Fruit fly (Drosophila melanogaster) whole organism, embryonic: Measurements from ENCODE around the gene TwdlN.

Experiments
- Aef1 ChIP-seq: fragments of 200-800 bp; sonication (Bioruptor generic); IDR thresholded peaks from 3 replicates; pipeline ENCODE4 v1.3.6; 2022; ENCODE audit warnings: missing biosample characterization, missing genetic modification characterization
- Atf-2 ChIP-seq: fragments of 200-800 bp; sonication (Bioruptor generic); optimal IDR thresholded peaks from 2 replicates; lab custom pipeline; 2016; ENCODE audit warnings: missing biosample characterization, missing genetic modification characterization
- CG10543 ChIP-seq: fragments of 200-800 bp; sonication (Bioruptor generic); optimal IDR thresholded peaks from 3 replicates; lab custom pipeline; 2017; ENCODE audit warnings: missing biosample characterization, mild to moderate bottlenecking, missing genetic modification characterization, moderate library complexity
- CG11456 ChIP-seq: fragments of 200-800 bp; sonication (Bioruptor generic); IDR thresholded peaks from 3 replicates; pipeline ENCODE4 v1.3.6; 2022; ENCODE audit warnings: missing biosample characterization, missing genetic modification characterization
- CG13287 ChIP-seq: fragments of 200-800 bp; sonication (Bioruptor generic); IDR thresholded peaks from 2 replicates; pipeline ENCODE4 v1.3.6; 2022; ENCODE audit warnings: missing biosample characterization, missing genetic modification characterization; ENCODE audit not compliant: partially characterized antibody
- CG13296 ChIP-seq: fragments of 200-800 bp; sonication (Bioruptor generic); optimal IDR thresholded peaks from 3 replicates; lab custom pipeline; 2018; ENCODE audit warnings: missing biosample characterization, mild to moderate bottlenecking, missing genetic modification characterization
- CG14050 ChIP-seq: fragments of 200-800 bp; sonication (Bioruptor generic); IDR thresholded peaks from 3 replicates; pipeline ENCODE4 v1.3.6; 2022; ENCODE audit warnings: missing biosample characterization, missing genetic modification characterization
- CG15011 ChIP-seq: fragments of 200-800 bp; sonication (Bioruptor generic); optimal IDR thresholded peaks from 3 replicates; lab custom pipeline; 2018; ENCODE audit warnings: missing biosample characterization, mild to moderate bottlenecking, missing genetic modification characterization
- CG16779 ChIP-seq: fragments of 200-800 bp; sonication (Bioruptor generic); IDR thresholded peaks from 2 replicates; pipeline ENCODE4 v1.3.6; 2022; ENCODE audit warnings: missing biosample characterization, missing genetic modification characterization
- CG16815 ChIP-seq: fragments of 200-800 bp; sonication (Bioruptor generic); optimal IDR thresholded peaks from 3 replicates; lab custom pipeline; 2017; ENCODE audit warnings: missing biosample characterization, mild to moderate bottlenecking, missing genetic modification characterization
- CG17802 ChIP-seq: fragments of 200-800 bp; sonication (Bioruptor generic); optimal IDR thresholded peaks from 2 replicates; lab custom pipeline; 2018; ENCODE audit warnings: missing biosample characterization, mild to moderate bottlenecking, missing genetic modification characterization, moderate library complexity
- CG32767 ChIP-seq: fragments of 200-800 bp; sonication (Bioruptor generic); IDR thresholded peaks from 2 replicates; pipeline ENCODE4 v1.3.6; 2022; ENCODE audit warnings: missing biosample characterization, missing genetic modification characterization
- CG3281 ChIP-seq: fragments of 200-800 bp; sonication (Bioruptor generic); optimal IDR thresholded peaks from 3 replicates; lab custom pipeline; 2017; ENCODE audit warnings: missing biosample characterization, mild to moderate bottlenecking, missing genetic modification characterization
- CG5245 ChIP-seq: fragments of 200-800 bp; sonication (Bioruptor generic); optimal IDR thresholded peaks from 3 replicates; lab custom pipeline; 2016; ENCODE audit warnings: missing biosample characterization, missing genetic modification characterization
- CG6689 ChIP-seq: fragments of 200-800 bp; sonication (Bioruptor generic); IDR thresholded peaks from 2 replicates; pipeline ENCODE4 v1.3.6; 2022; ENCODE audit warnings: missing biosample characterization, missing genetic modification characterization
- CG7357 ChIP-seq: fragments of 200-800 bp; sonication (Bioruptor generic); IDR thresholded peaks from 3 replicates; pipeline ENCODE4 v1.3.6; 2022; ENCODE audit warnings: missing biosample characterization, missing genetic modification characterization
- CG9932 ChIP-seq: fragments of 200-800 bp; sonication (Bioruptor generic); IDR thresholded peaks from 2 replicates; pipeline ENCODE4 v1.3.6; 2022; ENCODE audit warnings: missing biosample characterization, missing genetic modification characterization
- D19A ChIP-seq: fragments of 200-800 bp; optimal IDR thresholded peaks from 3 replicates; lab custom pipeline; 2019; ENCODE audit warnings: missing biosample characterization, mild to moderate bottlenecking, missing genetic modification characterization, moderate library complexity
- Deaf1 ChIP-seq: fragments of 200-800 bp; optimal IDR thresholded peaks from 3 replicates; lab custom pipeline; 2019; ENCODE audit warnings: missing biosample characterization, mild to moderate bottlenecking, missing genetic modification characterization, moderate library complexity
- Drgx ChIP-seq: fragments of 200-800 bp; sonication (Bioruptor generic); IDR thresholded peaks from 2 replicates; pipeline ENCODE4 v1.3.6; 2022; ENCODE audit warnings: missing biosample characterization, missing genetic modification characterization
- GATAe ChIP-seq: fragments of 200-800 bp; sonication (Bioruptor generic); conservative IDR thresholded peaks from 2 replicates; pipeline ENCODE4 v1.3.6; 2022; ENCODE audit warnings: missing biosample characterization, missing genetic modification characterization
- HHEX ChIP-seq: fragments of 200-800 bp; sonication (Bioruptor generic); optimal IDR thresholded peaks from 3 replicates; lab custom pipeline; 2017; ENCODE audit warnings: missing biosample characterization, mild to moderate bottlenecking, missing genetic modification characterization, missing genetic modification reagents
- Hmr ChIP-seq: fragments of 200-800 bp; sonication (Bioruptor generic); optimal IDR thresholded peaks from 3 replicates; lab custom pipeline; 2017; ENCODE audit warnings: mild to moderate bottlenecking, missing biosample characterization, missing genetic modification reagents, missing genetic modification characterization
- Jarid2 ChIP-seq: fragments of 200-800 bp; sonication (Bioruptor generic); optimal IDR thresholded peaks from 3 replicates; lab custom pipeline; 2017; ENCODE audit warnings: mild to moderate bottlenecking, missing biosample characterization, missing genetic modification reagents, missing genetic modification characterization
- Lpt ChIP-seq: fragments of >200 bp; optimal IDR thresholded peaks from 2 replicates; lab custom pipeline; 2018; ENCODE audit warnings: missing biosample characterization, missing genetic modification characterization
- NC2α ChIP-seq: fragments of 200-800 bp; sonication (Bioruptor generic); optimal IDR thresholded peaks from 2 replicates; lab custom pipeline; 2016; ENCODE audit warnings: missing biosample characterization, missing genetic modification characterization
- NFAT ChIP-seq: fragments of 200-800 bp; sonication (Bioruptor generic); IDR thresholded peaks from 2 replicates; pipeline ENCODE4 v1.3.6; 2022; ENCODE audit warnings: missing biosample characterization, missing genetic modification characterization
- Trl ChIP-seq, 3 experiments: fragments of >200 bp in 2 of 3; fragments of 200-800 bp in 1 of 3; sonication (Bioruptor generic) in 1 of 3; optimal IDR thresholded peaks; 2 replicates in 1 of 3; 3 replicates in 2 of 3; lab custom pipeline; 2016 to 2017; ENCODE audit warnings: missing biosample characterization in 1 of 3, missing genetic modification characterization in 1 of 3
- Vsx1 ChIP-seq: fragments of 200-800 bp; sonication (Bioruptor generic); optimal IDR thresholded peaks from 2 replicates; lab custom pipeline; 2017; ENCODE audit warnings: missing biosample characterization, mild to moderate bottlenecking, missing genetic modification characterization, missing genetic modification reagents
- Xrp1 ChIP-seq: fragments of 200-800 bp; sonication (Bioruptor generic); IDR thresholded peaks from 2 replicates; pipeline ENCODE4 v1.3.6; 2022; ENCODE audit warnings: missing biosample characterization, missing genetic modification characterization
- abd-A ChIP-seq: fragments of 200-800 bp; sonication (Bioruptor generic); optimal IDR thresholded peaks from 3 replicates; lab custom pipeline; 2019; ENCODE audit warnings: missing biosample characterization, mild to moderate bottlenecking, missing genetic modification characterization, moderate library complexity
- amos ChIP-seq: fragments of 200-800 bp; sonication (Bioruptor generic); IDR thresholded peaks from 2 replicates; pipeline ENCODE4 v1.3.6; 2022; ENCODE audit warnings: missing biosample characterization, missing genetic modification characterization; ENCODE audit not compliant: partially characterized antibody
- bab2 ChIP-seq: fragments of 200-800 bp; sonication (Bioruptor generic); optimal IDR thresholded peaks from 2 replicates; lab custom pipeline; 2016; ENCODE audit warnings: missing biosample characterization, missing genetic modification characterization
- chinmo ChIP-seq: fragments of 200-800 bp; sonication (Bioruptor generic); IDR thresholded peaks from 4 replicates; pipeline ENCODE4 v1.3.6; 2022; ENCODE audit warnings: missing biosample characterization, missing genetic modification characterization; ENCODE audit not compliant: partially characterized antibody
- eve ChIP-seq, 2 experiments: fragments of >200 bp; optimal IDR thresholded peaks; 2 replicates each; lab custom pipeline; 2017; ENCODE audit warnings: missing biosample characterization in 2 of 2, missing genetic modification characterization in 2 of 2
- ewg ChIP-seq: fragments of 200-800 bp; sonication (Bioruptor generic); optimal IDR thresholded peaks from 3 replicates; lab custom pipeline; 2017; ENCODE audit warnings: mild to moderate bottlenecking, missing biosample characterization, missing genetic modification reagents, missing genetic modification characterization
- fd3F ChIP-seq: fragments of 200-800 bp; sonication (Bioruptor generic); optimal IDR thresholded peaks from 2 replicates; lab custom pipeline; 2018; ENCODE audit warnings: missing biosample characterization, mild to moderate bottlenecking, missing genetic modification characterization, moderate library complexity
- grau ChIP-seq: fragments of 200-800 bp; optimal IDR thresholded peaks from 3 replicates; lab custom pipeline; 2019; ENCODE audit warnings: missing biosample characterization, mild to moderate bottlenecking, missing genetic modification characterization, moderate library complexity
- h ChIP-seq: fragments of >200 bp; optimal IDR thresholded peaks from 2 replicates; lab custom pipeline; 2017
- knrl ChIP-seq: fragments of 200-800 bp; sonication (Bioruptor generic); IDR thresholded peaks from 3 replicates; pipeline ENCODE4 v1.3.6; 2022; ENCODE audit warnings: missing biosample characterization, missing genetic modification characterization; ENCODE audit not compliant: partially characterized antibody
- lov ChIP-seq, 2 experiments: fragments of 200-800 bp in 1 of 2; fragments of >200 bp in 1 of 2; sonication (Bioruptor generic) in 1 of 2; IDR thresholded peaks in 1 of 2; optimal IDR thresholded peaks in 1 of 2; 2 replicates in 1 of 2; 3 replicates in 1 of 2; pipeline versions ENCODE4 v1.3.6 to Lab custom; 2017 to 2022; ENCODE audit warnings: missing biosample characterization in 1 of 2, missing genetic modification characterization in 1 of 2
- maf-S ChIP-seq: fragments of 200-800 bp; sonication (Bioruptor generic); optimal IDR thresholded peaks from 2 replicates; lab custom pipeline; 2016; ENCODE audit warnings: missing biosample characterization, missing genetic modification characterization
- mam ChIP-seq: fragments of 200-800 bp; sonication (Bioruptor generic); optimal IDR thresholded peaks from 3 replicates; lab custom pipeline; 2016; ENCODE audit warnings: missing biosample characterization, missing genetic modification characterization
- mirr ChIP-seq: fragments of 200-800 bp; sonication (Bioruptor generic); optimal IDR thresholded peaks from 3 replicates; lab custom pipeline; 2018; ENCODE audit warnings: missing biosample characterization, mild to moderate bottlenecking, missing genetic modification characterization
- nmo ChIP-seq: fragments of 200-800 bp; sonication (Bioruptor generic); optimal IDR thresholded peaks from 2 replicates; lab custom pipeline; 2018; ENCODE audit warnings: missing biosample characterization, mild to moderate bottlenecking, missing genetic modification characterization, moderate library complexity
- prd ChIP-seq, 3 experiments: fragments of >200 bp in 2 of 3; fragments of 200-800 bp in 1 of 3; sonication (Bioruptor generic) in 1 of 3; optimal IDR thresholded peaks in 2 of 3; IDR thresholded peaks in 1 of 3; 2 replicates in 2 of 3; 3 replicates in 1 of 3; pipeline versions ENCODE4 v1.3.6 to Lab custom; 2017 to 2022; ENCODE audit warnings: missing biosample characterization in 1 of 3, missing genetic modification characterization in 1 of 3
- scrt ChIP-seq: fragments of 200-800 bp; sonication (Bioruptor generic); optimal IDR thresholded peaks from 2 replicates; lab custom pipeline; 2018; ENCODE audit warnings: missing biosample characterization, mild to moderate bottlenecking, missing genetic modification characterization, moderate library complexity
- sens ChIP-seq: fragments of 200-800 bp; sonication (Bioruptor generic); peaks from one replicate; lab custom pipeline; 2016; ENCODE audit warnings: missing biosample characterization, missing genetic modification characterization
- stc ChIP-seq: fragments of 200-800 bp; sonication (Bioruptor generic); IDR thresholded peaks from 2 replicates; pipeline ENCODE4 v1.3.6; 2022; ENCODE audit warnings: missing biosample characterization, missing genetic modification characterization
- sug ChIP-seq: fragments of 200-800 bp; optimal IDR thresholded peaks from 2 replicates; lab custom pipeline; 2019; ENCODE audit warnings: missing biosample characterization, mild to moderate bottlenecking, missing genetic modification characterization, moderate library complexity
- unc-4 ChIP-seq: fragments of 200-800 bp; sonication (Bioruptor generic); IDR thresholded peaks from 2 replicates; pipeline ENCODE4 v1.3.6; 2022; ENCODE audit warnings: missing biosample characterization, missing genetic modification characterization; ENCODE audit not compliant: partially characterized antibody

Gene TwdlN

dm6 chr3R:26671525-26672132 lies 40.0 kb downstream of the TwdlN start (continued):
- TF ChIP-seq CG3281 (GFP tag; lab: Kevin White, UChicago): peak; percentile 53
- no peak for TF ChIP-seq knrl (GFP tag; lab: Robert Waterston, UW)
- TF ChIP-seq CG32767 (GFP tag; lab: Robert Waterston, UW): no peak
- TF ChIP-seq prd (optimal IDR thresholded peaks at IDR 0.05; lab: Kevin White, UChicago): no peak
- TF ChIP-seq prd (GFP tag; IDR thresholded peaks at IDR 0.05; lab: Robert Waterston, UW): no peak
- no peak for TF ChIP-seq CG13287
- TF ChIP-seq sug (tag; lab: Kevin White, UChicago): no peak
- no peak for TF ChIP-seq unc-4
- TF ChIP-seq grau: peak; percentile 33
- peak; percentile 12 for TF ChIP-seq HHEX (GFP tag; lab: Kevin White, UChicago)
- no peak for TF ChIP-seq CG16815 (GFP tag; lab: Kevin White, UChicago)
- TF ChIP-seq CG7357: no peak
- TF ChIP-seq CG6689: no peak
- TF ChIP-seq CG17802 (tag; lab: Kevin White, UChicago): no peak
- no peak for TF ChIP-seq stc (GFP tag; lab: Robert Waterston, UW)
- peak; percentile 53 for TF ChIP-seq Hmr (GFP tag; lab: Kevin White, UChicago)
- TF ChIP-seq eve (GFP tag; optimal IDR thresholded peaks at IDR 0.05; lab: Kevin White, UChicago): no peak
- TF ChIP-seq mam: no peak
- peak; percentile 37 for TF ChIP-seq mirr (GFP tag; lab: Kevin White, UChicago)
- peak; percentile 18 for TF ChIP-seq CG13296 (GFP tag; lab: Kevin White, UChicago)
- peak; percentile 14 for TF ChIP-seq CG10543 (GFP tag; lab: Kevin White, UChicago)
- no peak for TF ChIP-seq NC2α
- TF ChIP-seq sens: peak; percentile 68
- TF ChIP-seq lov (optimal IDR thresholded peaks at IDR 0.05; lab: Kevin White, UChicago): no peak
- TF ChIP-seq lov (GFP tag; IDR thresholded peaks at IDR 0.05; lab: Robert Waterston, UW): no peak
- TF ChIP-seq nmo: peak; percentile 16
- no peak for TF ChIP-seq Vsx1
- TF ChIP-seq Aef1 (GFP tag; lab: Robert Waterston, UW): no peak
- peak; percentile 6 for TF ChIP-seq Deaf1 (tag; lab: Kevin White, UChicago)
- TF ChIP-seq maf-S: no peak
- TF ChIP-seq D19A (tag; lab: Kevin White, UChicago): no peak
- no peak for TF ChIP-seq Drgx
- TF ChIP-seq NFAT (GFP tag; lab: Robert Waterston, UW): no peak
- no peak for TF ChIP-seq Lpt (GFP tag; lab: Kevin White, UChicago)
- no peak for TF ChIP-seq CG11456 (GFP tag; lab: Robert Waterston, UW)
- TF ChIP-seq bab2 (GFP tag; lab: Kevin White, UChicago): no peak
- no peak for TF ChIP-seq CG14050 (GFP tag; lab: Robert Waterston, UW)
- TF ChIP-seq fd3F (GFP tag; lab: Kevin White, UChicago): no peak
- TF ChIP-seq Xrp1: no peak

dm6 chr3R:26681947-26682346 lies 50.3 kb downstream of the TwdlN start, which contains the start of gene beat-VII:
Gene beat-VII, minus strand, starts transcription at chr3R:26681966.
- TF ChIP-seq CG15011 (GFP tag; lab: Kevin White, UChicago) (no peak), amos (GFP tag; lab: Robert Waterston, UW) (0 out of 2 replicates have a peak, but pooled peaks have one; percentile 3), CG16779 (GFP tag; lab: Robert Waterston, UW) (peak; percentile 77; the same call in 1 of the 2 replicates), GATAe (no peak), abd-A (tag; lab: Kevin White, UChicago) (peak; percentile 9), Atf-2 (GFP tag; lab: Kevin White, UChicago) (no peak), h (no peak), ewg (peak; percentile 2), CG5245 (GFP tag; lab: Kevin White, UChicago) (no peak), CG9932 (0 out of 2 replicates have a peak, but pooled peaks have one; percentile 21), Deaf1 (tag; lab: Kevin White, UChicago) (peak; percentile 74), Trl (optimal IDR thresholded peaks at IDR 0.05; lab: Kevin White, UChicago) (peak; percentile 31 to 43), Trl (GFP tag; optimal IDR thresholded peaks at IDR 0.05; lab: Kevin White, UChicago) (no peak), Jarid2 (GFP tag; lab: Kevin White, UChicago) (peak; percentile 18), chinmo (0 out of 4 replicates have a peak, but pooled peaks have one; percentile 56), scrt (GFP tag; lab: Kevin White, UChicago) (peak; percentile 100)
